Worm (Caenorhabditis elegans): ENCODE results near the gene nrf-6.

The nrf-6 gene

ce11 chrII:8004752-8005151 is 27.8 kb downstream of the nrf-6 start:
- TF ChIP-seq aly-2 (tag; optimal IDR thresholded peaks at IDR 0.05) (no peak), sptf-1 (tag; optimal IDR thresholded peaks at IDR 0.05) (no peak), nhr-71 (tag; optimal IDR thresholded peaks at IDR 0.05) (no peak), F16B12.6 (tag; optimal IDR thresholded peaks at IDR 0.05) (no peak), swsn-7 (tag; optimal IDR thresholded peaks at IDR 0.05) (no peak), unc-86 (tag; optimal IDR thresholded peaks at IDR 0.05) (no peak), snu-23 (GFP tag; optimal IDR thresholded peaks at IDR 0.05) (no peak), mab-9 (GFP tag; IDR thresholded peaks at IDR 0.05) (no peak), lin-39 (tag; optimal IDR thresholded peaks at IDR 0.05) (no peak), dsc-1 (tag; optimal IDR thresholded peaks at IDR 0.05) (no peak), ztf-4 (tag; optimal IDR thresholded peaks at IDR 0.05) (no peak)

ce11 chrII:8004157-8004556 is 28.4 kb downstream of the nrf-6 start, which contains the start of gene pgp-11:
Gene pgp-11, minus strand, starts transcription at chrII:8004257.
- no peak for TF ChIP-seq aha-1 (tag; optimal IDR thresholded peaks at IDR 0.05)
- no peak for TF ChIP-seq ets-5 (GFP tag; IDR thresholded peaks at IDR 0.05)
- no peak for TF ChIP-seq zip-4 (GFP tag; optimal IDR thresholded peaks at IDR 0.05)
- TF ChIP-seq mab-9 (GFP tag; IDR thresholded peaks at IDR 0.05) = no peak
- TF ChIP-seq nhr-76 (tag; optimal IDR thresholded peaks at IDR 0.05) = no peak
- no peak for TF ChIP-seq skn-1 (tag; optimal IDR thresholded peaks at IDR 0.05)
- no peak for TF ChIP-seq nhr-47 (tag; optimal IDR thresholded peaks at IDR 0.05)
- TF ChIP-seq nhr-11 (tag; optimal IDR thresholded peaks at IDR 0.05) = no peak
- TF ChIP-seq lir-3 (tag; optimal IDR thresholded peaks at IDR 0.05; ENCODE audit: poor library complexity) = no peak

- TF ChIP-seq C04F5.9 (tag; optimal IDR thresholded peaks at IDR 0.05) (no peak), elt-2 (tag; optimal IDR thresholded peaks at IDR 0.05) (peak; percentile 59), unc-130 (tag; optimal IDR thresholded peaks at IDR 0.05) (no peak), pag-3 (tag; optimal IDR thresholded peaks at IDR 0.05; ENCODE audit: borderline replicate concordance, insufficient read depth) (no peak), nhr-85 (tag) (no peak), ztf-4 (tag; optimal IDR thresholded peaks at IDR 0.05) (no peak), nhr-90 (tag; optimal IDR thresholded peaks at IDR 0.05; ENCODE audit: poor library complexity) (no peak), xbp-1 (tag; optimal IDR thresholded peaks at IDR 0.05) (no peak), ets-5 (GFP tag; IDR thresholded peaks at IDR 0.05) (no peak), lir-3 (tag; optimal IDR thresholded peaks at IDR 0.05; ENCODE audit: poor library complexity) (no peak), efl-1 (optimal IDR thresholded peaks at IDR 0.05) (no peak), efl-1 (GFP tag; optimal IDR thresholded peaks at IDR 0.05 in 1 of 2) (peak in 1 of 2 experiments; percentile 60), hpl-2 (GFP tag; optimal IDR thresholded peaks at IDR 0.05) (no peak)
Measured at ce11 chrII:8001428-8001827, 31.1 kb downstream of the nrf-6 start.

- TF ChIP-seq nhr-12 (tag; optimal IDR thresholded peaks at IDR 0.05) (no peak), lin-14 (GFP tag; optimal IDR thresholded peaks at IDR 0.05) (peak; percentile 56), ceh-82 (tag; optimal IDR thresholded peaks at IDR 0.05) (no peak), nhr-20 (tag; optimal IDR thresholded peaks at IDR 0.05) (no peak), ztf-11 (tag; optimal IDR thresholded peaks at IDR 0.05) (no peak), nhr-85 (tag) (no peak), ceh-8 (GFP tag; optimal IDR thresholded peaks at IDR 0.05) (no peak), fkh-8 (tag; optimal IDR thresholded peaks at IDR 0.05) (no peak)
Measured at ce11 chrII:7991279-7991678, 41.2 kb downstream of the nrf-6 start.

- TF ChIP-seq egl-13 (tag; optimal IDR thresholded peaks at IDR 0.05) (no peak), zag-1 (tag; optimal IDR thresholded peaks at IDR 0.05) (no peak), lin-14 (GFP tag; optimal IDR thresholded peaks at IDR 0.05) (peak; percentile 56), nhr-237 (tag; optimal IDR thresholded peaks at IDR 0.05) (no peak), fkh-10 (GFP tag; optimal IDR thresholded peaks at IDR 0.05) (peak; percentile 71), hlh-4 (tag; optimal IDR thresholded peaks at IDR 0.05) (no peak), ztf-4 (tag; optimal IDR thresholded peaks at IDR 0.05) (no peak), hpl-2 (GFP tag; optimal IDR thresholded peaks at IDR 0.05) (no peak), skn-1 (tag; optimal IDR thresholded peaks at IDR 0.05) (no peak), nhr-77 (tag; optimal IDR thresholded peaks at IDR 0.05) (no peak), nhr-90 (tag; optimal IDR thresholded peaks at IDR 0.05; ENCODE audit: poor library complexity) (no peak), ztf-11 (tag; optimal IDR thresholded peaks at IDR 0.05) (no peak), lin-15B (tag; optimal IDR thresholded peaks at IDR 0.05) (no peak)
Measured at ce11 chrII:7990192-7990591, 42.3 kb downstream of the nrf-6 start.
